Fruit fly (Drosophila melanogaster) whole organism, larva: ENCODE results near the gene CG31050.

ENCODE experiments used
- noc ChIP-seq: fragments of 200-800 bp; sonication (Bioruptor generic); optimal IDR thresholded peaks from 3 replicates; lab custom pipeline; 2019; ENCODE audit warnings: missing biosample characterization, mild to moderate bottlenecking, missing genetic modification characterization, moderate library complexity

Gene CG31050

DNA sequence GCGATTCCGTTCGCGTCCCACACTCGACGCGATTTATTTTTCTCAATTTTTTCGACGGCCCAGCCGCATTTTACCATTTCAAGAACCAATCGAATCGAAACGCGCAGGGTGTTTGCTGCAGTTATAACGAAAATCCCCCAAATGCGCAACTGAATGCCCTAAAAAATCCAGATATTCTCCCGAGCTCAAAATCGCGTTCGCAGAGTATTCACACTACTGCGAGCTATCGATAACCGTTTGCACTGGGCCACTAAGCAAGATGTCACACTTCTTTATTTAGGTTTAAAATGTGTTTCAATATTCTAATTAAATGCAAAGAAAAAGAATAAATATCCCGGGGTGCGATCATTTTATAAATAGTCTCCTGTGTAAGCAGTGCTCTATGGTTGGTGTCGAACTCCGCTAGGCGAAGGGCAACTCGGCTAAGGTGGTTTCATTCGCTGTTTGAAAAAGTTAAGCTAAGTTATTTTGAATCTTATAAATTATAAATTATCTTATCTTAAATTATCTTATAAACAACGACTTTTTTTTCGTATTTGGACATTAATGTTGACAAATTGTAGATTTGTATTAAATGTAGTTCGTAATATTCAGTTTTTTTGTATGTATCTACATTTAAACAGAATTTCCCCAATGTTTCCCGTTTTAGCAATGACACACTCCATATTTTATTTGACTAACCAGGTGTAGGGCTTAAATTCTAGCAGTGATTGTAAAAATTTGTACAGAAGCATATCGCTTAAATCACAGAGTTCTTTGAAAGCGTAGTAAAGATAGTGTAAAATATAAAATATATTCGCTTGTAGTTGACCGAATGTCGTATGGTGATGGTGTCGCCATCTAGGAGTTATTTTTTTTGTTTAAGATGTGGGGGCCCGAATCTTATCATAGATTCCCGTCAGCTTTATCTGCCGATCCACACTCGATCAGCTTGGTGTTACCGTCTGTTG lies 15.0 kb downstream of the CG31050 start, which contains the start of gene CG10011:
Gene CG10011, minus strand, starts transcription at position 119 of the 950 bp plus-strand sequence.
- TF ChIP-seq noc (tag; lab: Kevin White, UChicago) = no peak

- TF ChIP-seq noc (tag; lab: Kevin White, UChicago) = no peak
Measured at dm6 chr3R:28634261-28634980, 15.9 kb downstream of the CG31050 start.

dm6 chr3R:28633746-28634145 lies 16.5 kb downstream of the CG31050 start:
- no peak for TF ChIP-seq noc (tag; lab: Kevin White, UChicago)

DNA sequence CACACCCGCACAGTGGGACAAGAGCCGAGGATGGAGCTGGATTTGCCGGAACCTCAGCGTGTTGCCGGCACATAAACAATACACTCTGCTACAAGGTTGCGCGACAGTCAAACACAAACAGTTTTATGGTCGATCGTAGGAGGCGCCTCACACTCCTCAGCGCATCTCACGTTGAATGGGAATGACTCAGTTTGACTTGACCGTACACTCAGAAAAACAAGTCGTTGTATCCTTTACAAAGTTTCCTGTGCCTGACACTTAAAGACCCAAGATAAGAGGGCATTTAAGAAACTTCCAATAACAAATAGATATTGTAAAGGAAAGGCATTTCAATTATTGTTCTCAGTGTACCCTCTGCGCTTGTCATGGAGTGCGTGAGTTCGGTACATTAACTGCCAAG lies 18.5 kb downstream of the CG31050 start:
- no peak for TF ChIP-seq noc (tag; lab: Kevin White, UChicago)

dm6 chr3R:28630861-28631260 lies 19.4 kb downstream of the CG31050 start:
- TF ChIP-seq noc (tag; lab: Kevin White, UChicago) = no peak

DNA sequence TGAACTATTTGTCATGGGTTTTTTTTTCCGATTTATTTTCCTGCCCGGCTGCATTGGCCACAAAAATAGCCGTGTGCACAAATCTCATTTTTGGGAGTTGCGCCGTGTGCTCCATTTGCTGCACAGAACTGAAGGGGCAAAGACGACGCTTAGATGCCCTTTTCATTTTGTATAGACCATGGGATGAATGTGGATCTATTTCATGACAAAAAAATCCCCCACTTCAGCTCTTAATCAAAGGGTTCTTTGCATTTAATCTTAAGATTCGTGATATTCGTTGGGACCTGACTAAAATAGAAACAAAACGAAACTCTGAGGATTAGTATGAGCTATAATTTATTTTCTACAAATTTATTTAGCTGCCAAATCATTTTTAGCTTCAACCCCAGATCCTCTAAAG lies 20.2 kb downstream of the CG31050 start:
- no peak for TF ChIP-seq noc (tag; lab: Kevin White, UChicago)

- TF ChIP-seq noc (tag; lab: Kevin White, UChicago) = no peak
Measured at dm6 chr3R:28629186-28629979, 20.9 kb downstream of the CG31050 start.

DNA sequence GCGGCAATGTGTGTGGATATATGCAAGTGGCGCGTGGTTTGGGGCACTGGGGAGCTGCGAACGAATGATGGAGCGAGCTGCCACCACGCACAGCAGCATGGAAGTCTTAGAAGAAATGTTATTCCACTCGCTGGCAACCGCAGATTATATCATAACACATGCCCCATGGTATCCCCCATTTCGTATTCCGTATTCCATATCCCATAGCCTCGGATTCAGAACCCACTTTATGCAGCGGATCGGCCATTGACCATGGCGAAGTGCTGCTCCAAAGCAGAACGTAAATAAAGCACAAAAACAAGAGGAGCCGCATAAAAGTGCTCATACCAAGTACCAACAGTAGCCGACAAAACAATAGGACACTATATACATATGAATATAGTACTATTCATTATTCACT lies 21.6 kb downstream of the CG31050 start:
- TF ChIP-seq noc (tag; lab: Kevin White, UChicago) = no peak

- TF ChIP-seq noc (tag; lab: Kevin White, UChicago) = no peak
Measured at dm6 chr3R:28627267-28627666, 23.0 kb downstream of the CG31050 start.

- no peak for TF ChIP-seq noc (tag; lab: Kevin White, UChicago)
Measured at dm6 chr3R:28623564-28623963, 26.7 kb downstream of the CG31050 start.

DNA sequence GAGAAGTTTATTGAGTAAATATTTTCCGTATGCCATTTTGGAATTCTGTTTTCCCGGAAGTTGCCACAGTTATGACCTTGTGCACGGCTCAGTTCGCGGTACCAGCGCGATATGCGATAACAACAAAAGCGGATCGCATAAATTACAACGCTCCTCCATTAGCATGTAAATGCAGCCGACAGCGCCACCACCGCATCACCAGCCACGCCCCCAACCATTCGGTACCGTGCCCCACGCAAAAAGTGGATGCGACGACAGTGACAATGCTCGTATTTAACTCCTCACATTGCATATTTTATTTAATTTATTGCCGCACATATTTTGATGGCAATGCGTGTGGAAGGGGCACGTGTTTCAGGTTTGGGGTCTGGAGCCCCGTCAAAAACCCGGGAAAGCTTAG lies 27.2 kb downstream of the CG31050 start:
- no peak for TF ChIP-seq noc (tag; lab: Kevin White, UChicago)

DNA sequence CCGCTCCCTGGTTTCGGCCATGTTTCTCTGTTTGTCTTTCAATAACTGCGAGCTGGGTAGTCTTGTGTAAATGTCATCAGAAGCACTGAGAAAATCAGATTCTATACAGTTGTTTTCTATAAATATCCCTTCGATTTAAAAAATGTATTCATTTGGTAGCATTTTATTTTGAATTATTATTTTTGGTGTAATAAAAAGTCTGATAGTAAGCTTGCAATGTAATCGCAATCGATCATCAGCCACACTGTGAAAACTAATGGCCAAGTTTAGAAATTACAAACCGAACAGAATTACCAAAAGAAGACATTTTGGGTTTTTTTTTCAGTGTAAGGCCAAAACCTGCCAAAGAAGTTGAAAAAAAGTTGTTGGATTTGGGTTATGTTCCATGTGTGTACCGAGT lies 29.5 kb downstream of the CG31050 start:
- TF ChIP-seq noc (tag; lab: Kevin White, UChicago) = no peak

dm6 chr3R:28605835-28606234 lies 44.4 kb downstream of the CG31050 start, which contains the start of gene CG9986:
TSS of gene CG9986 (plus strand) at chr3R:28606079.
- TF ChIP-seq noc (tag; lab: Kevin White, UChicago) = no peak

- TF ChIP-seq noc (tag; lab: Kevin White, UChicago) = no peak
Measured at dm6 chr3R:28603561-28603960, 46.7 kb downstream of the CG31050 start.

DNA sequence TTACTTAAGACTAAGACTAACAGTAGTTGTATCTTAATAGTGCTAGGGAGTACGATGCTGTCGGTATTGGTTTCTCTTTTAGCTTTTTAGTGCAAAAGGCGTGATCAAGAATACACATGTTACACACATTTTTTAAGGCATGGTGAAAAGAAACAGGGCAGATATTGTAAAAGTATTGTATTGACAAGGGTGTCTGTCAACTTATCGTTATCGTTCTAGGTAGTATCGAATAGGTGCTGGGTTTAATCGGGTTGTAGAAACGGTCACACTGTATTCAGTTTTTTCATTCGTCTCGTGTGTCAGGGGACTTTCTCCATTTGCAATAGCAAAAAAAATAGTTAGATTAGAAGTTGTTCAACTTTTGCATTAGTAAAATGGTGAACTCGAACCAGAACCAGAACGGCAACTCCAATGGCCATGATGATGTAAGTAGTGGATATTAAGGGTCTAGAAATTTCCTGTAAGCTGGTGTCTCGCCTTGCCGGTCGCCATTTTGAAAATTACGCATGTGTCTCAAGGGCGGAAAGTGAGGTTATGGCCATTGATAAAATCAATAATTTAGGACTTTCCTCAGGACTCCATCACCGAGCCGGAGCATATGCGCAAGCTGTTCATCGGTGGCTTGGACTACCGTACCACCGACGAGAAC lies 50.0 kb downstream of the CG31050 start:
- TF ChIP-seq noc (tag; lab: Kevin White, UChicago) = no peak
